Worm (Caenorhabditis elegans) whole organism, L1 larva: ENCODE results near the gene str-130.

Experiments
- mab-9 ChIP-seq: fragments of 200-800 bp; sonication (Bioruptor generic); IDR thresholded peaks from 2 replicates; pipeline ENCODE4 v1.3.6; 2022; ENCODE audit warnings: missing genetic modification reagents, missing genetic modification characterization, missing compliant biosample characterization
- nhr-20 ChIP-seq: sonication (generic microtip); optimal IDR thresholded peaks from 2 replicates; lab custom pipeline; 2016; ENCODE audit warnings: mild to moderate bottlenecking, missing genetic modification characterization, missing compliant biosample characterization
- zip-4 ChIP-seq: fragments of 200-800 bp; sonication (Bioruptor generic); optimal IDR thresholded peaks from 2 replicates; lab custom pipeline; 2018; ENCODE audit warnings: mild to moderate bottlenecking, missing genetic modification characterization, moderate library complexity, missing compliant biosample characterization

ce11 chrV:8072047-8072446 lies 18.4 kb downstream of the str-130 start, which contains the start of gene str-144:
- no peak for TF ChIP-seq zip-4 (GFP tag; lab: Kevin White, UChicago)
- TF ChIP-seq mab-9 (GFP tag; lab: Robert Waterston, UW), result no peak
- no peak for TF ChIP-seq nhr-20 (tag; lab: Kevin White, UChicago)
